Fruit fly (Drosophila melanogaster) whole organism, wandering third instar larva: ENCODE measurements around the gene CG31952.

Experiments
- CG9705 ChIP-seq: fragments of 200-800 bp; sonication (Bioruptor generic); optimal IDR thresholded peaks from 2 replicates; lab custom pipeline; 2018; ENCODE audit warnings: missing biosample characterization, mild to moderate bottlenecking, missing genetic modification characterization
- Dfd ChIP-seq: fragments of >200 bp; optimal IDR thresholded peaks from 2 replicates; lab custom pipeline; 2017; ENCODE audit warnings: missing biosample characterization, missing genetic modification characterization
- HLH106 ChIP-seq: fragments of 200-800 bp; optimal IDR thresholded peaks from 3 replicates; lab custom pipeline; 2019; ENCODE audit warnings: missing biosample characterization, mild to moderate bottlenecking, missing genetic modification characterization, moderate library complexity
- Mio ChIP-seq: sonication (Bioruptor generic); optimal IDR thresholded peaks from 2 replicates; lab custom pipeline; 2016; ENCODE audit warnings: missing biosample characterization, missing genetic modification characterization
- brk ChIP-seq: fragments of 200-800 bp; sonication (Bioruptor generic); optimal IDR thresholded peaks from 2 replicates; lab custom pipeline; 2016; ENCODE audit warnings: missing biosample characterization, mild to moderate bottlenecking, missing genetic modification characterization
- h ChIP-seq: fragments of 200-800 bp; sonication (Bioruptor generic); optimal IDR thresholded peaks from 3 replicates; lab custom pipeline; 2016; ENCODE audit warnings: missing biosample characterization, mild to moderate bottlenecking, missing genetic modification characterization
- lola ChIP-seq: fragments of >200 bp; optimal IDR thresholded peaks from 2 replicates; lab custom pipeline; 2017; ENCODE audit warnings: missing biosample characterization, missing genetic modification characterization
- pan ChIP-seq: fragments of >200 bp; optimal IDR thresholded peaks from 2 replicates; lab custom pipeline; 2017
- sage ChIP-seq: fragments of 200-800 bp; sonication (Bioruptor generic); optimal IDR thresholded peaks from 2 replicates; lab custom pipeline; 2016; ENCODE audit warnings: missing biosample characterization, mild to moderate bottlenecking, missing genetic modification characterization
- usp ChIP-seq: fragments of >200 bp; optimal IDR thresholded peaks from 2 replicates; lab custom pipeline; 2017; ENCODE audit warnings: missing biosample characterization, missing genetic modification characterization
- woc ChIP-seq: sonication (Bioruptor generic); optimal IDR thresholded peaks from 2 replicates; lab custom pipeline; 2016; ENCODE audit warnings: missing biosample characterization, mild to moderate bottlenecking, missing genetic modification characterization

DNA sequence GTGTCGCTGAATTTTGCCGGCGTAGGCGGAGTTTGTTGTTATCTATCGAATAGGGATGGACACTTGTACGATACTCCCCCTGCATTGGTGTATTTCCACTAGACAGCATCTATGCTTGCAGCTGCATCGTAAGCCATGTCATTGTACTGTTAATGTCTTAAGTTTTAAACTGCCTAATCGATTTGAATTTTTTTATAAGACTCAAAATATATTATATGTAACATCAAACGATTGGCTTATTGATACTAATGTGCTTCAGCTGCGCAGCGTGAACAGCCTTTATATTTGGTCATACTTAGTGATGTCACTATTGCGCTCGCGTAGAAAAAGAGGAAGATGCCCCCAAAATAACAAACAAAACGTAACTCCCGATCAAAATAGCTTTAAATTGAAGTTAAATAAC lies 39.8 kb upstream of the CG31952 start, which contains the start of the genes CG9662 and Ptpa:
- TF ChIP-seq Mio: no peak
- no peak for TF ChIP-seq lola
- TF ChIP-seq Dfd (GFP tag; lab: Kevin White, UChicago): no peak
- TF ChIP-seq CG9705 (GFP tag; lab: Kevin White, UChicago): peak; percentile 59
- no peak for TF ChIP-seq pan (lab: Kevin White, UChicago)
- TF ChIP-seq h (GFP tag; lab: Kevin White, UChicago): peak; percentile 71
- peak; percentile 77 for TF ChIP-seq HLH106 (tag; lab: Kevin White, UChicago)
- no peak for TF ChIP-seq brk (GFP tag; lab: Kevin White, UChicago)
- TF ChIP-seq sage (GFP tag; lab: Kevin White, UChicago): no peak
- TF ChIP-seq woc (GFP tag; lab: Kevin White, UChicago): peak; percentile 79
- TF ChIP-seq usp (GFP tag; lab: Kevin White, UChicago): no peak
